Worm (Caenorhabditis elegans) whole organism, L2 larva: ENCODE data around the gene DH11.2.

Experiments
- C34F6.9 ChIP-seq: fragments of 150-350 bp; optimal IDR thresholded peaks from 2 replicates; lab custom pipeline; 2014; ENCODE audit warnings: missing biosample characterization, missing genetic modification characterization
- F13H6.1 ChIP-seq: sonication (generic microtip); optimal IDR thresholded peaks from 2 replicates; lab custom pipeline; 2016; ENCODE audit warnings: missing genetic modification characterization, missing compliant biosample characterization
- R02D3.7 ChIP-seq: fragments of 150-350 bp; optimal IDR thresholded peaks from 2 replicates; lab custom pipeline; 2014; ENCODE audit warnings: missing biosample characterization, missing genetic modification characterization
- ZK546.5 ChIP-seq: sonication (generic microtip); optimal IDR thresholded peaks from 2 replicates; lab custom pipeline; 2017; ENCODE audit warnings: missing biosample characterization, missing genetic modification characterization
- alr-1 ChIP-seq: fragments of 150-350 bp; optimal IDR thresholded peaks from 2 replicates; lab custom pipeline; 2014; ENCODE audit warnings: missing biosample characterization, missing genetic modification characterization
- ama-1 ChIP-seq: fragments of 150-350 bp; optimal IDR thresholded peaks from 2 replicates; lab custom pipeline; 2018; ENCODE audit warnings: inconsistent platforms
- crh-2 ChIP-seq: sonication (generic microtip); optimal IDR thresholded peaks from 2 replicates; lab custom pipeline; 2017; ENCODE audit warnings: missing biosample characterization, missing genetic modification characterization
- dmd-4 ChIP-seq: sonication (generic microtip); optimal IDR thresholded peaks from 2 replicates; lab custom pipeline; 2017; ENCODE audit warnings: missing biosample characterization, missing genetic modification characterization
- elt-1 ChIP-seq: fragments of 150-350 bp; optimal IDR thresholded peaks from 2 replicates; lab custom pipeline; 2014; ENCODE audit warnings: missing biosample characterization, missing genetic modification characterization
- fos-1 ChIP-seq: fragments of 150-350 bp; optimal IDR thresholded peaks from 2 replicates; lab custom pipeline; 2014; ENCODE audit warnings: missing biosample characterization, missing genetic modification characterization
- gmeb-1 ChIP-seq: fragments of 150-350 bp; optimal IDR thresholded peaks from 2 replicates; lab custom pipeline; 2014; ENCODE audit warnings: missing biosample characterization, missing genetic modification characterization
- lin-11 ChIP-seq: fragments of 150-350 bp; sonication (generic microtip); optimal IDR thresholded peaks from 2 replicates; lab custom pipeline; 2014; ENCODE audit warnings: missing biosample characterization, missing genetic modification characterization, inconsistent platforms, mixed read lengths
- lin-13 ChIP-seq: fragments of 150-350 bp; optimal IDR thresholded peaks from 2 replicates; lab custom pipeline; 2014; ENCODE audit warnings: missing biosample characterization, missing genetic modification reagents, missing genetic modification characterization
- lin-39 ChIP-seq: fragments of 150-350 bp; optimal IDR thresholded peaks from 2 replicates; lab custom pipeline; 2014; ENCODE audit warnings: missing biosample characterization, missing genetic modification reagents, missing genetic modification characterization
- lsy-2 ChIP-seq, 2 experiments: fragments of 150-350 bp in 1 of 2; sonication (generic microtip) in 1 of 2; optimal IDR thresholded peaks; 2 replicates each; lab custom pipeline; 2014 to 2017; ENCODE audit warnings: missing biosample characterization in 2 of 2, missing genetic modification characterization in 2 of 2
- mab-5 ChIP-seq: fragments of 150-350 bp; optimal IDR thresholded peaks from 2 replicates; lab custom pipeline; 2014; ENCODE audit warnings: missing biosample characterization, missing genetic modification characterization
- mbf-1 ChIP-seq: sonication (generic microtip); optimal IDR thresholded peaks from 2 replicates; lab custom pipeline; 2017; ENCODE audit warnings: missing biosample characterization, missing genetic modification characterization
- mdl-1 ChIP-seq, 2 experiments: fragments of 150-350 bp in 1 of 2; sonication (generic microtip) in 1 of 2; optimal IDR thresholded peaks; 2 replicates each; lab custom pipeline; 2017; ENCODE audit warnings: missing biosample characterization in 2 of 2, missing genetic modification characterization in 2 of 2
- nhr-10 ChIP-seq: sonication (generic microtip); optimal IDR thresholded peaks from 2 replicates; lab custom pipeline; 2017; ENCODE audit warnings: missing biosample characterization, missing genetic modification characterization
- nhr-12 ChIP-seq: fragments of 150-350 bp; optimal IDR thresholded peaks from 2 replicates; lab custom pipeline; 2014; ENCODE audit warnings: missing biosample characterization, missing genetic modification characterization
- nhr-25 ChIP-seq: fragments of 150-350 bp; sonication (generic microtip); optimal IDR thresholded peaks from 3 replicates; lab custom pipeline; 2014; ENCODE audit warnings: missing biosample characterization, missing genetic modification characterization
- nhr-6 ChIP-seq: fragments of 150-350 bp; optimal IDR thresholded peaks from 2 replicates; lab custom pipeline; 2014; ENCODE audit warnings: missing biosample characterization, missing genetic modification characterization
- nhr-77 ChIP-seq: fragments of 150-350 bp; optimal IDR thresholded peaks from 2 replicates; lab custom pipeline; 2014; ENCODE audit warnings: missing biosample characterization, missing genetic modification characterization
- skn-1 ChIP-seq: sonication (generic microtip); optimal IDR thresholded peaks from 2 replicates; lab custom pipeline; 2017; ENCODE audit warnings: missing biosample characterization, missing genetic modification characterization
- sma-3 ChIP-seq: sonication (generic microtip); optimal IDR thresholded peaks from 2 replicates; lab custom pipeline; 2016; ENCODE audit warnings: missing genetic modification reagents, missing genetic modification characterization, missing compliant biosample characterization
- sma-9 ChIP-seq, 2 experiments: fragments of 150-350 bp in 1 of 2; sonication (generic microtip) in 1 of 2; optimal IDR thresholded peaks; 2 replicates each; lab custom pipeline; 2014 to 2016; ENCODE audit warnings: missing genetic modification characterization in 2 of 2, mild to moderate bottlenecking in 1 of 2, missing biosample characterization in 1 of 2, missing compliant biosample characterization in 1 of 2, missing genetic modification reagents in 1 of 2, moderate library complexity in 1 of 2
- unc-39 ChIP-seq: fragments of 150-350 bp; optimal IDR thresholded peaks from 2 replicates; lab custom pipeline; 2014; ENCODE audit warnings: missing biosample characterization, missing genetic modification characterization
- zag-1 ChIP-seq: fragments of 150-350 bp; optimal IDR thresholded peaks from 2 replicates; lab custom pipeline; 2014; ENCODE audit warnings: missing biosample characterization, missing genetic modification characterization
- ztf-11 ChIP-seq: sonication (generic microtip); optimal IDR thresholded peaks from 2 replicates; lab custom pipeline; 2017; ENCODE audit warnings: missing biosample characterization, missing genetic modification characterization

The DH11.2 gene

DNA sequence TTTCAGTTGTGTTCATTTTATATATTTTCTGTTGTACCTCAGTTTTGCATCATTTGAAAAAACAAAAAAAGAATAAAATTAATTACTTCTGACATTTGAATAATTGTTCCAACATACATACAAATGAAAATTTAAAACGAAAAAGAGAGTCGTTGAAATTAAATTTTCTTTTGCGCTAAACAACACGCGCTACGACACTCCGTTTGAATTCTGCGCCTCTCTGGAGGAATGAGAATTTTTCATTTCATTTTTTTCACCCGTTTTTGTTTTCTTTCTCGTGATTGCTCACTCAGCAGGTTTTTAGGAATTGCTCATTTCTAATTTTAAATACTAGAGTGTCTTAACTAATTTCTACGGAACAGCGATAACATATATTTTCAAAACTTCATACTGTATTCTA is 29.0 kb downstream of the DH11.2 start (continued):
- peak in 1 of 2 experiments; percentile 69 for TF ChIP-seq lsy-2 (tag; optimal IDR thresholded peaks at IDR 0.05; lab: Kevin White, UChicago)

DNA sequence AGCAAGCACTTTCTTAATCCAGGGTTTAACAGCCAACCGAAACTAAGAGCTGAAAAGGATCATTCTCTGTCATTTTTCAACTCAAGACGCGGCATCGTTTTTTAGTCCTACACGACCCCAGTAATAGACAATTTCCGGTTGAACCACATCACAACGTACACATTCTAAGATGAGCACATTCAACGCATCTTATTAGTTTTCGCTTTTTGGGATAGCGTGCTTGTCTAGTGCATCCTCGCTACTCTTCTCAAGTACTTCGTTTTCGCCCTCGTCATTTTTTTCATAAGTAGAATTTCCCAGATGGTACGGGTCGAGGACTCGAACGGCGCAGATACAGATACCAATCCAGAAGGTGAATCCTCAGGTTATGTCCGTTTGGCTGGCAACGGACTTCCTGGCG is 29.7 kb downstream of the DH11.2 start, which contains the start of gene T05H10.1:
Gene T05H10.1, plus strand, starts transcription at position 301 of the 400 bp plus-strand sequence.
- TF ChIP-seq fos-1 (tag; lab: Kevin White, UChicago) (no peak), sma-3 (no peak), mbf-1 (no peak), nhr-12 (tag; lab: Kevin White, UChicago) (no peak), alr-1 (tag; lab: Kevin White, UChicago) (no peak)

DNA sequence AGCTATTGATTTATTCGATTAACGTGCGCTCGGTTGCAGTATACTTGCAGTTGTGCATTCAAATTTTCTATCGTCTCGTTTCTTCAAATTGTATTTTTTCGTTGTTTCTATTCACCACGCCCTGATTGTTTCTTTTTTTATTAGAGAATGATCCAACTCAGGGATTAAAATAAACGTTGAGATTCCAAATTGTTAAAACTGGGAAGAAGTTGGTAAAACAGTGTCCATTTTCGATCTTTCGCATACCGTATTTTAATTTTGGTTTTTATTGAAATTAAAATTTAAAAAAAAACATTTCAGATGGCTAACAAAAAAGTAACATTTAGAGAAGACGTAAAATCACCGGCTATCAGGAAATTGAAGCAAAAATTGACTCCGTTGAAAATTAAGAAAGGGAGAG is 34.6 kb downstream of the DH11.2 start, which contains the start of gene apn-1:
Gene apn-1, plus strand, starts transcription at position 301 of the 400 bp plus-strand sequence.
- TF ChIP-seq skn-1 = no peak
- TF ChIP-seq nhr-25 (tag; lab: Kevin White, UChicago) = no peak
- no peak for TF ChIP-seq fos-1 (tag; lab: Kevin White, UChicago)
- TF ChIP-seq ZK546.5 (tag; lab: Kevin White, UChicago) = no peak
- no peak for TF ChIP-seq R02D3.7
- TF ChIP-seq lin-11 (tag; lab: Kevin White, UChicago) = no peak
- no peak for TF ChIP-seq nhr-6 (tag; lab: Kevin White, UChicago)
- no peak for TF ChIP-seq elt-1 (tag; lab: Kevin White, UChicago)
- no peak for TF ChIP-seq mab-5

DNA sequence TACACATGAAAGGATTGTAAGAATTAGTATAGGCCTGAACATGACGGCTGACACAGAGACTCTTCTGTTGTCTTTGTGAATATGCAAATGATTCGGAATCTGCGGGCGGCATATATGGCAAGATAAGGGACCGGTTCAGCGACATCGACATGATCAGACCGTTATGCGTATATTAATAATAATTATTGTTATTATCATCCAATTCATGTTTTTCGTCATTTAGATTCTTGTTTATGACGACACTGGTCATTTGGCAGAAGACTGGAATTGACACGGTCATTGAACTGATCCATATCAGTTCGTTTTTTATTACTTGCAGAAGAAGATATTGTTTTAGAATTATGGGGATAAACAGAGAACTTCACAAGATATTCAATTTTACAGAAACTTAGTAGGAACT is 37.9 kb downstream of the DH11.2 start, which contains the start of gene mtre-1:
Gene mtre-1, minus strand, starts transcription at position 101 of the 400 bp plus-strand sequence.
- no peak for TF ChIP-seq sma-9 (GFP tag; optimal IDR thresholded peaks at IDR 0.05; lab: Kevin White, UChicago)
- no peak for TF ChIP-seq sma-9 (tag; optimal IDR thresholded peaks at IDR 0.05; lab: Kevin White, UChicago)
- TF ChIP-seq ama-1 = no peak
- TF ChIP-seq sma-3 = no peak
- no peak for TF ChIP-seq lin-39 (tag; lab: Kevin White, UChicago)
- TF ChIP-seq nhr-10 (tag; lab: Kevin White, UChicago) = no peak
- TF ChIP-seq, all 48 proteins: peak for 0

DNA sequence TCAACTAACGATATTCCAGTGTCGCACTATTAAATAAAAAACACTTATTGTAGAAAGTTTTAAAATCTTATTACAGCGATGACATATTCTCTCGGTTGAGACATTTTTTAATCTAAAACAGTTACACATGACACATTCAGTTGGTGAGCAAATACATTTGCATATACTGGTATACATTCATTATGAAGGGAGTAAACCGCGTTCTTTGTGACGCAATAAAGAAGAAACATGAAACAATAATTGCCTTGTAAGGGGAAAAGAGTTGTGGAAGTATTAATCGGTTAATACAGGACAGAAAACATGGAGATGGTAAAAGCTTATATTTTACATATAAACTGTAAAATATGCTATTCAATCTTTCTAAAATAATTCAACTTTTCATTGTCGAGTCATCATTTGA is 38.7 kb downstream of the DH11.2 start:
- no peak for TF ChIP-seq ama-1
- no peak for TF ChIP-seq mdl-1 (tag; optimal IDR thresholded peaks at IDR 0.05; lab: Kevin White, UChicago)
- no peak for TF ChIP-seq F13H6.1 (tag; lab: Kevin White, UChicago)
- TF ChIP-seq alr-1 (tag; lab: Kevin White, UChicago) = no peak
- no peak for TF ChIP-seq fos-1 (tag; lab: Kevin White, UChicago)
- TF ChIP-seq lin-13 (GFP tag; lab: Kevin White, UChicago) = no peak
- TF ChIP-seq sma-3 = no peak
- TF ChIP-seq elt-1 (tag; lab: Kevin White, UChicago) = no peak
- no peak for TF ChIP-seq lin-11 (tag; lab: Kevin White, UChicago)

DNA sequence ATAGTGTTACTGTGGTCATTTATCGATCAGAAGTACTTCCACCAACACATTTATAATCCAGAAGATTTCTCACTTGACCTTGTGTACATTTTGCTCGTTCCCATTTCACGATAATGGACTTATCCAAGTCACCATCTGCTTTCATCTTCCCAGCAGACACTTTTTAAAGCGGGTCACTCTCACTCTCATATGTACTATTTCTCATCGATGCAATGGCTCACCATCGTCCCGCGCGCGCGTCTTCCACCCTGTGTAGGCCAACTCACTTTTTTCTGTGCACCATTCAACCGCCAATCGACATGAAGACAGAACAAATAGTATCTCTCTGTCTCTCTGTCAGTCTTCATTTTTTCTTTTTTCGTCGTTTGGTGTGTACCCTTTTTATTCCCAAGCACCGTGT is 39.6 kb downstream of the DH11.2 start:
- no peak for TF ChIP-seq ZK546.5 (tag; lab: Kevin White, UChicago)
- TF ChIP-seq crh-2 (tag; lab: Kevin White, UChicago) = no peak
- TF ChIP-seq nhr-77 (tag; lab: Kevin White, UChicago) = no peak
- no peak for TF ChIP-seq unc-39 (tag; lab: Kevin White, UChicago)
- TF ChIP-seq dmd-4 (tag; lab: Kevin White, UChicago) = no peak
- TF ChIP-seq, all 48 proteins: peak for 0

DNA sequence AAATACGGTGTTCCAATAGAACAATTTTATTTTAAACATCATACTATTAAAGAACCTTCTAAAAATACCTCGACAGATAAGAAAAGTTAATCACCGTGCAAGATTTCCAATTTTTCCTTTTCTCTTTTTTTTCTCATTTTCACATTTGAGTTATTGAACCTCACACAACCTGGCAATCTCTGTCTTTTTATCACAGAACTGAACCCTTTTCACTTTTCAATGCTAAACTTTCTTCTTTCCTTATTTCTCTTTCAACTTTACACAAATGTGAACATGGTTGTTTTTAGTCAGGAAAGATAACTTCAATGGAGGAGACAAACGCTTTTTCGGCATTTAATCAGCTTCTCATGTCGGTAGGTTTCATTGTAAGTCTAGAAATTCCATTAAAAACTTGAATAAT is 40.2 kb downstream of the DH11.2 start, which contains the start of gene T05H10.4:
Gene T05H10.4, plus strand, starts transcription at position 301 of the 400 bp plus-strand sequence.
- TF ChIP-seq nhr-77 (tag; lab: Kevin White, UChicago) (no peak), zag-1 (tag; lab: Kevin White, UChicago) (no peak), ztf-11 (tag; lab: Kevin White, UChicago) (no peak), gmeb-1 (tag; lab: Kevin White, UChicago) (no peak), C34F6.9 (tag; lab: Kevin White, UChicago) (no peak), mbf-1 (no peak)
